Worm (Caenorhabditis elegans) whole organism, late embryonic: Measurements from ENCODE around the gene F11A5.9.

Experiments used
- C38D4.7 ChIP-seq: fragments of 200-800 bp; sonication (Bioruptor generic); optimal IDR thresholded peaks from 2 replicates; lab custom pipeline; 2018; ENCODE audit warnings: mild to moderate bottlenecking, missing genetic modification characterization, moderate library complexity, missing compliant biosample characterization
- F13H6.1 ChIP-seq: sonication (generic microtip); optimal IDR thresholded peaks from 2 replicates; lab custom pipeline; 2016; ENCODE audit warnings: missing genetic modification characterization, missing compliant biosample characterization
- Y22D7AL.16 ChIP-seq: sonication (generic microtip); optimal IDR thresholded peaks from 2 replicates; lab custom pipeline; 2016; ENCODE audit warnings: missing genetic modification characterization, missing compliant biosample characterization
- ahr-1 ChIP-seq: sonication (generic microtip); optimal IDR thresholded peaks from 2 replicates; lab custom pipeline; 2016; ENCODE audit warnings: missing genetic modification characterization, missing compliant biosample characterization
- ama-1 ChIP-seq: fragments of 150-350 bp; optimal IDR thresholded peaks from 2 replicates; lab custom pipeline; 2014
- ceh-14 ChIP-seq: sonication (generic microtip); optimal IDR thresholded peaks from 2 replicates; lab custom pipeline; 2016; ENCODE audit warnings: missing genotype, missing genetic modification characterization, missing compliant biosample characterization
- ceh-2 ChIP-seq: sonication (generic microtip); optimal IDR thresholded peaks from 2 replicates; lab custom pipeline; 2016; ENCODE audit warnings: missing genotype, missing genetic modification characterization, missing compliant biosample characterization
- ceh-30 ChIP-seq: fragments of 150-350 bp; optimal IDR thresholded peaks from 2 replicates; lab custom pipeline; 2014; ENCODE audit warnings: missing biosample characterization, missing genetic modification characterization
- ceh-31 ChIP-seq: sonication (generic microtip); optimal IDR thresholded peaks from 2 replicates; lab custom pipeline; 2016; ENCODE audit warnings: missing genetic modification characterization, missing compliant biosample characterization
- ceh-34 ChIP-seq: sonication (generic microtip); optimal IDR thresholded peaks from 2 replicates; lab custom pipeline; 2016; ENCODE audit warnings: mild to moderate bottlenecking, missing genetic modification characterization, missing compliant biosample characterization
- ceh-9 ChIP-seq: sonication (generic microtip); optimal IDR thresholded peaks from 2 replicates; lab custom pipeline; 2016; ENCODE audit warnings: mild to moderate bottlenecking, missing genetic modification characterization, inconsistent platforms, missing compliant biosample characterization
- dmd-4 ChIP-seq: sonication (generic microtip); optimal IDR thresholded peaks from 2 replicates; lab custom pipeline; 2016; ENCODE audit warnings: borderline replicate concordance, missing genetic modification characterization, missing compliant biosample characterization
- elt-2 ChIP-seq: sonication (generic microtip); optimal IDR thresholded peaks from 2 replicates; lab custom pipeline; 2016; ENCODE audit warnings: missing genetic modification reagents, missing genetic modification characterization, missing compliant biosample characterization
- elt-4 ChIP-seq: sonication (generic microtip); optimal IDR thresholded peaks from 2 replicates; lab custom pipeline; 2016; ENCODE audit warnings: missing genetic modification characterization, missing compliant biosample characterization
- fax-1 ChIP-seq: sonication (generic microtip); optimal IDR thresholded peaks from 2 replicates; lab custom pipeline; 2016; ENCODE audit warnings: missing genotype, missing genetic modification characterization, missing compliant biosample characterization
- fkh-6 ChIP-seq: sonication (generic microtip); optimal IDR thresholded peaks from 2 replicates; lab custom pipeline; 2016; ENCODE audit warnings: missing genetic modification characterization, missing compliant biosample characterization
- hlh-30 ChIP-seq: sonication (generic microtip); optimal IDR thresholded peaks from 2 replicates; lab custom pipeline; 2017; ENCODE audit warnings: antibody characterized with exemption, missing genetic modification characterization, missing compliant biosample characterization; ENCODE audit not compliant: insufficient read depth
- hlh-6 ChIP-seq: sonication (generic microtip); optimal IDR thresholded peaks from 2 replicates; lab custom pipeline; 2016; ENCODE audit warnings: missing genotype, missing genetic modification characterization, missing compliant biosample characterization
- lin-11 ChIP-seq: fragments of 200-800 bp; sonication (Bioruptor generic); optimal IDR thresholded peaks from 2 replicates; lab custom pipeline; 2018; ENCODE audit warnings: mild to moderate bottlenecking, missing genetic modification characterization, missing compliant biosample characterization
- mec-3 ChIP-seq: sonication (generic microtip); optimal IDR thresholded peaks from 2 replicates; lab custom pipeline; 2016; ENCODE audit warnings: borderline replicate concordance, missing genetic modification characterization, missing compliant biosample characterization
- nfya-1 ChIP-seq: sonication (generic microtip); optimal IDR thresholded peaks from 2 replicates; lab custom pipeline; 2017; ENCODE audit warnings: missing genetic modification characterization, mild to moderate bottlenecking, missing compliant biosample characterization, antibody characterized with exemption, moderate library complexity
- nhr-11 ChIP-seq: fragments of 150-350 bp; optimal IDR thresholded peaks from 2 replicates; lab custom pipeline; 2014; ENCODE audit warnings: missing biosample characterization, missing genetic modification characterization
- pag-3 ChIP-seq: sonication (generic microtip); optimal IDR thresholded peaks from 2 replicates; lab custom pipeline; 2016; ENCODE audit warnings: missing compliant biosample characterization, missing genetic modification characterization, borderline replicate concordance
- pat-9 ChIP-seq: fragments of 200-800 bp; sonication (Bioruptor generic); optimal IDR thresholded peaks from 2 replicates; lab custom pipeline; 2018; ENCODE audit warnings: mild to moderate bottlenecking, missing genetic modification characterization, moderate library complexity, missing compliant biosample characterization
- pax-1 ChIP-seq: fragments of 150-350 bp; optimal IDR thresholded peaks from 2 replicates; lab custom pipeline; 2014; ENCODE audit warnings: missing biosample characterization, missing genetic modification characterization
- pha-2 ChIP-seq: sonication (generic microtip); optimal IDR thresholded peaks from 2 replicates; lab custom pipeline; 2017; ENCODE audit warnings: mild to moderate bottlenecking, missing genetic modification characterization, missing compliant biosample characterization
- pha-4 ChIP-seq: fragments of 150-350 bp; optimal IDR thresholded peaks from 2 replicates; lab custom pipeline; 2018; ENCODE audit warnings: missing biosample characterization, missing genetic modification reagents, missing genetic modification characterization
- pros-1 ChIP-seq: fragments of 150-350 bp; optimal IDR thresholded peaks from 2 replicates; lab custom pipeline; 2014; ENCODE audit warnings: missing biosample characterization, missing genetic modification reagents, missing genetic modification characterization
- rnt-1 ChIP-seq: sonication (generic microtip); optimal IDR thresholded peaks from 2 replicates; lab custom pipeline; 2016; ENCODE audit warnings: missing genetic modification characterization, missing compliant biosample characterization
- sox-4 ChIP-seq: sonication (generic microtip); optimal IDR thresholded peaks from 2 replicates; lab custom pipeline; 2017; ENCODE audit warnings: mild to moderate bottlenecking, missing genetic modification characterization, inconsistent platforms, missing compliant biosample characterization
- syd-9 ChIP-seq: sonication (generic microtip); optimal IDR thresholded peaks from 2 replicates; lab custom pipeline; 2016; ENCODE audit warnings: mild to moderate bottlenecking, missing genetic modification characterization, moderate library complexity, missing compliant biosample characterization
- tbx-7 ChIP-seq: sonication (generic microtip); optimal IDR thresholded peaks from 2 replicates; lab custom pipeline; 2016; ENCODE audit warnings: missing genotype, missing genetic modification characterization, missing compliant biosample characterization
- ttx-3 ChIP-seq: sonication (generic microtip); optimal IDR thresholded peaks from 2 replicates; lab custom pipeline; 2016; ENCODE audit warnings: missing genetic modification reagents, missing genetic modification characterization, missing compliant biosample characterization
- unc-3 ChIP-seq, 2 experiments: fragments of 200-800 bp in 1 of 2; sonication (Bioruptor generic) in 1 of 2; sonication (generic microtip) in 1 of 2; conservative IDR thresholded peaks in 1 of 2; optimal IDR thresholded peaks in 1 of 2; 2 replicates each; pipeline versions ENCODE4 v1.3.6 to Lab custom; 2016 to 2022; ENCODE audit warnings: missing compliant biosample characterization in 2 of 2, missing genetic modification characterization in 2 of 2, missing genetic modification reagents in 1 of 2
- unc-55 ChIP-seq: sonication (generic microtip); optimal IDR thresholded peaks from 2 replicates; lab custom pipeline; 2017; ENCODE audit warnings: missing biosample characterization, missing genetic modification reagents, missing genetic modification characterization
- unc-86 ChIP-seq: sonication (generic microtip); optimal IDR thresholded peaks from 2 replicates; lab custom pipeline; 2016; ENCODE audit warnings: missing genetic modification characterization, missing compliant biosample characterization
- zip-5 ChIP-seq: sonication (generic microtip); optimal IDR thresholded peaks from 2 replicates; lab custom pipeline; 2016; ENCODE audit warnings: missing genetic modification characterization, missing compliant biosample characterization
- ztf-16 ChIP-seq: sonication (generic microtip); optimal IDR thresholded peaks from 2 replicates; lab custom pipeline; 2017; ENCODE audit warnings: missing genetic modification characterization, missing compliant biosample characterization

Gene F11A5.9

DNA sequence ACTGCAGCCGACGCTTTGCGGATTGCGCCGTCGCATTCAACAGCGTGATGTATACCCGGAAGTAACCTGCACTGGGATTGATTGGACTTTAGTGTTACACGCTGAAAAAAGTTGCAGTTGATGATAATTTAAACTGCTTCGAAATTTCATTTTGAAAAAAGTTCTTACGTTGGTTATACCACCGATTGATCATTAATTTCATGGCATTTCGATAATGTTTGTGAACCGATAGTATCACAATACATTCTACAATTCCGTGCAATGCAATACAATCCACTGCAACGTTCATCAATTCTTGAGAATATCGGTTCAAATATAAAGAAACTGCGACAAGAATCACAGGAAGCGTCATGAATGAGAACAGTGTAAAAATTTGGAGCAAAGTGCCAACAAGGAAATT is 20.4 kb downstream of the F11A5.9 start, which contains the start of gene F21H7.3:
Gene F21H7.3 (minus strand): TSS at position 101 of the 400 bp plus-strand sequence.
- no peak for TF ChIP-seq pros-1 (tag; lab: Kevin White, UChicago)
- TF ChIP-seq mec-3 (tag; lab: Kevin White, UChicago): no peak
- no peak for TF ChIP-seq unc-3 (GFP tag; conservative IDR thresholded peaks at IDR 0.05; lab: Robert Waterston, UW)
- TF ChIP-seq unc-3 (tag; optimal IDR thresholded peaks at IDR 0.05; lab: Kevin White, UChicago): no peak
- no peak for TF ChIP-seq ceh-14 (tag; lab: Kevin White, UChicago)
- TF ChIP-seq C38D4.7: no peak
- TF ChIP-seq hlh-30: no peak
- TF ChIP-seq pag-3: no peak
- TF ChIP-seq nhr-11: no peak
- no peak for TF ChIP-seq fkh-6 (tag; lab: Kevin White, UChicago)
- TF ChIP-seq sox-4 (tag; lab: Kevin White, UChicago): no peak
- TF ChIP-seq pha-2 (tag; lab: Kevin White, UChicago): no peak
- no peak for TF ChIP-seq tbx-7 (tag; lab: Kevin White, UChicago)
- no peak for TF ChIP-seq syd-9
- no peak for TF ChIP-seq elt-4 (tag; lab: Kevin White, UChicago)
- no peak for TF ChIP-seq fax-1 (tag; lab: Kevin White, UChicago)
- no peak for TF ChIP-seq unc-86 (tag; lab: Kevin White, UChicago)

DNA sequence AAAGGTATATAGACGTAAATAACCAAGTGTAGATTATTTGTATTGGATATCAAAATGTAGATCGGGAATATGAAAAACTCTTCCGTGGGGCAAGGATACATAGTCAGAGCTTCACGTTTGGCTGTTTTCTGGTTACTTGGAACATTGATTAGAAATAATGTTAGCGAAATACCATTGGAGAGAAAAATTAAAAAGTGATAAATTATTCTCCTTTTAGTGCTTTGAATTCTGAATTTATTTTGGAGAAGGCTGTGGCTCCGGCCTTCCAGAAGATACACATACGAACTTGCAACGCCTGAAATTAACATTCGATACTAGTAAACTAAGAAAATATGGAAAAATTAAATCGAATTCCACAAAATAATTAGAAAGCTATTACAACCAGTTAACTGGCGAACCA is 21.0 kb downstream of the F11A5.9 start, which contains the start of gene srh-98:
Gene srh-98 (minus strand): TSS at position 101 of the 400 bp plus-strand sequence.
- TF ChIP-seq fkh-6 (tag; lab: Kevin White, UChicago): no peak
- no peak for TF ChIP-seq unc-55 (GFP tag; lab: Kevin White, UChicago)

DNA sequence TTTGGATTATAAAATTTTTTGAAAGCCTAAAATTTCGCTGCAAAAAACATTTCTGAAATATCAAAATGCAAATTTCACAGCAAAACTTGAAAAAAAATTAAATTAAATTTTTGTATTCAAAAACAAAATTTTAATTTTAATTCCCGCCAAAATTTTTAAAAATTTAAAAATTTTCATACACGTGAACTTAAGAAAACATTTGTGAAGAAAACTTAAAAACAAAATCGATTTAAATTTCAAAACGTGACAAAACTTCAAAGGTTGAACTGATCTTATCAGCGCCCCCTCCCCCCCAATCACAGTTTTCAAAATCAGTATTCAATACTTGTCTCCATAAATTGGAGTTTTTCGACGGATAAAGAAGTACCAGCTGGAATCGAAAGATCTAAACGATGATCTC is 22.5 kb downstream of the F11A5.9 start, which contains the start of gene F21H7.5:
Gene F21H7.5 (plus strand): TSS at position 301 of the 400 bp plus-strand sequence.
- TF ChIP-seq mec-3 (tag; lab: Kevin White, UChicago) (no peak), ama-1 (lab: Kevin White, UChicago) (no peak), pha-2 (tag; lab: Kevin White, UChicago) (no peak), syd-9 (no peak), ceh-2 (tag; lab: Kevin White, UChicago) (no peak), ceh-30 (no peak), F13H6.1 (tag; lab: Kevin White, UChicago) (no peak), hlh-30 (no peak), C38D4.7 (no peak), unc-3 (GFP tag; conservative IDR thresholded peaks at IDR 0.05; lab: Robert Waterston, UW) (no peak), unc-3 (tag; optimal IDR thresholded peaks at IDR 0.05; lab: Kevin White, UChicago) (no peak), hlh-6 (no peak), ceh-34 (tag; lab: Kevin White, UChicago) (no peak), elt-2 (tag; lab: Kevin White, UChicago) (no peak), pha-4 (tag; lab: Kevin White, UChicago) (no peak), nfya-1 (tag; lab: Kevin White, UChicago) (no peak), lin-11 (tag; lab: Kevin White, UChicago) (no peak)

DNA sequence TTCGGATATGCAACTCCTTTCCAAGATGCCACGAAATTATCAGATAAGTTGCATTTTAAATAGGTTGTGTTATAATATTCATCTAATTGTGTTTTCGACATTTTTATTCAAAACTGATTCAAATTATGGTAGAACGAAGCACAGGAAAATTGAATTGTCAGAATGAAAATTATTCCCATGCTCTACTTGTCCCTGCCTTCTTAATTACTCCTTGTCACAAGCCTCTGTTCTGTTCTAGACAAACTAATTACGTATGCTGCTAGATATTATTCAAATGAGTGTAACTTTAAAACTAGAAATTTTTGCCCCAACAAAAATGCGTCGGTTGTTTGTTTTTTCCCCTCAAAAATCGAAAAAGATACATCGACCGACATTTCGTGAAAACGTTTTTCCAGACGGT is 29.4 kb downstream of the F11A5.9 start, which contains the start of gene srh-104:
Gene srh-104 (minus strand): TSS at position 101 of the 400 bp plus-strand sequence.
- TF ChIP-seq tbx-7 (tag; lab: Kevin White, UChicago) (no peak), C38D4.7 (no peak), F13H6.1 (tag; lab: Kevin White, UChicago) (no peak), fax-1 (tag; lab: Kevin White, UChicago) (no peak), nfya-1 (tag; lab: Kevin White, UChicago) (no peak), ceh-9 (tag; lab: Kevin White, UChicago) (no peak), rnt-1 (tag; lab: Kevin White, UChicago) (no peak), syd-9 (no peak), dmd-4 (tag; lab: Kevin White, UChicago) (no peak)

DNA sequence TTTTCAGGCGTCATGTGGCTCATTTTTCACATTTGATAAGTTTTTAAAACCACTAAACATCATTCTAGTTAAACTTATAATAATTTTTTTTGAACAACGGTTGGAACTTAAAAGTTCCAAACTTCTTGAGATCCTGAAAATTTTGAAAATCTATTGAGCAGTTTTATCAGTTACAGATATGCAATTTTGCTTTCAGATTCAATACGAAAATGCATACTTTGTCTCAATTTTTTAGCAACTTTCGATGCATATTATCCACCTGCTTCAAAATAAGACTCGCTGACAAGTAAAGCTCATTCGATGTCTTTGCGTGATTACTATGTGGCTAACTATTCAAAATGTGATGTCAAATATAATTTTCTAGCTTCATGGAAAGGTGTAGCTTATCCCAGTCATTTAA is 31.9 kb downstream of the F11A5.9 start, which contains the start of gene srh-95:
Gene srh-95 (plus strand): TSS at position 301 of the 400 bp plus-strand sequence.
- TF ChIP-seq fax-1 (tag; lab: Kevin White, UChicago) (no peak), lin-11 (tag; lab: Kevin White, UChicago) (no peak), nhr-11 (no peak), ceh-34 (tag; lab: Kevin White, UChicago) (no peak), ahr-1 (tag; lab: Kevin White, UChicago) (no peak), zip-5 (tag; lab: Kevin White, UChicago) (no peak), pax-1 (no peak), unc-55 (GFP tag; lab: Kevin White, UChicago) (no peak), ttx-3 (tag; lab: Kevin White, UChicago) (no peak), unc-3 (GFP tag; conservative IDR thresholded peaks at IDR 0.05; lab: Robert Waterston, UW) (no peak), unc-3 (tag; optimal IDR thresholded peaks at IDR 0.05; lab: Kevin White, UChicago) (no peak), ceh-31 (no peak), ztf-16 (tag; lab: Kevin White, UChicago) (no peak), Y22D7AL.16 (tag; lab: Kevin White, UChicago) (no peak), pha-2 (tag; lab: Kevin White, UChicago) (no peak), elt-2 (tag; lab: Kevin White, UChicago) (no peak), pat-9 (tag; lab: Kevin White, UChicago) (no peak), F13H6.1 (tag; lab: Kevin White, UChicago) (no peak)
